Fruit fly (Drosophila melanogaster) whole organism: ENCODE measurements around the gene tj.

ENCODE experiments used
- CG8478 ChIP-seq: fragments of >200 bp; optimal IDR thresholded peaks from 2 replicates; lab custom pipeline; 2018; ENCODE audit warnings: inconsistent platforms
- Dll ChIP-seq: fragments of >200 bp; optimal IDR thresholded peaks from 2 replicates; lab custom pipeline; 2017
- pan ChIP-seq: fragments of >200 bp; optimal IDR thresholded peaks from 2 replicates; lab custom pipeline; 2017
- psq ChIP-seq: fragments of >200 bp; optimal IDR thresholded peaks from 2 replicates; lab custom pipeline; 2017

dm6 chr2L:19506323-19506722, 42.3 kb downstream of the tj start:
- TF ChIP-seq CG8478 (lab: Kevin White, UChicago): no peak
- no peak for TF ChIP-seq Dll (lab: Kevin White, UChicago)
- TF ChIP-seq pan (lab: Kevin White, UChicago): no peak
- no peak for TF ChIP-seq psq (lab: Kevin White, UChicago)
